Fruit fly (Drosophila melanogaster) whole organism, embryonic: Measurements from ENCODE around the gene CG42578.
A peak's percentile ranks its signal among the peaks of the same experiment; 100 is the strongest.

Experiments used
- Awh ChIP-seq: fragments of 200-800 bp; sonication (Bioruptor generic); IDR thresholded peaks from 2 replicates; pipeline ENCODE4, ENCODE4 v1.3.6; 2022; ENCODE audit warnings: missing biosample characterization, missing genetic modification characterization
- BtbVII ChIP-seq: fragments of 200-800 bp; sonication (Bioruptor generic); optimal IDR thresholded peaks from 3 replicates; lab custom pipeline; 2017; ENCODE audit warnings: missing biosample characterization, mild to moderate bottlenecking, missing genetic modification characterization
- CG10979 ChIP-seq: fragments of 200-800 bp; sonication (Bioruptor generic); optimal IDR thresholded peaks from 2 replicates; lab custom pipeline; 2018; ENCODE audit warnings: missing biosample characterization, mild to moderate bottlenecking, missing genetic modification characterization, moderate library complexity
- CG11504 ChIP-seq: fragments of 200-800 bp; sonication (Bioruptor generic); optimal IDR thresholded peaks from 3 replicates; lab custom pipeline; 2019; ENCODE audit warnings: missing biosample characterization, mild to moderate bottlenecking, missing genetic modification characterization, moderate library complexity
- CG13287 ChIP-seq: fragments of 200-800 bp; sonication (Bioruptor generic); IDR thresholded peaks from 2 replicates; pipeline ENCODE4 v1.3.6; 2022; ENCODE audit warnings: missing biosample characterization, missing genetic modification characterization; ENCODE audit not compliant: partially characterized antibody
- CG13424 ChIP-seq: fragments of 200-800 bp; sonication (Bioruptor generic); optimal IDR thresholded peaks from 2 replicates; lab custom pipeline; 2019; ENCODE audit warnings: missing biosample characterization, mild to moderate bottlenecking, missing genetic modification characterization, moderate library complexity
- CG15514 ChIP-seq: fragments of 200-800 bp; sonication (Bioruptor generic); optimal IDR thresholded peaks from 3 replicates; lab custom pipeline; 2017; ENCODE audit warnings: missing biosample characterization, missing genetic modification characterization, mild to moderate bottlenecking, moderate library complexity, missing genetic modification reagents
- CG15601 ChIP-seq: fragments of 200-800 bp; sonication (Bioruptor generic); optimal IDR thresholded peaks from 3 replicates; lab custom pipeline; 2019; ENCODE audit warnings: missing biosample characterization, mild to moderate bottlenecking, missing genetic modification characterization, moderate library complexity
- CG17361 ChIP-seq: fragments of 200-800 bp; sonication (Bioruptor generic); IDR thresholded peaks from 3 replicates; pipeline ENCODE4 v1.3.6; 2022; ENCODE audit warnings: missing biosample characterization, missing genetic modification characterization
- CG17385 ChIP-seq: fragments of 200-800 bp; sonication (Bioruptor generic); optimal IDR thresholded peaks from 3 replicates; lab custom pipeline; 2018; ENCODE audit warnings: missing biosample characterization, mild to moderate bottlenecking, missing genetic modification characterization
- CG2120 ChIP-seq: fragments of 200-800 bp; sonication (Bioruptor generic); optimal IDR thresholded peaks from 3 replicates; lab custom pipeline; 2016; ENCODE audit warnings: missing biosample characterization, missing genetic modification characterization
- CG32532 ChIP-seq: fragments of 200-800 bp; sonication (Bioruptor generic); IDR thresholded peaks from 2 replicates; pipeline ENCODE4 v1.3.6; 2022; ENCODE audit warnings: missing biosample characterization, missing genetic modification characterization
- CG3281 ChIP-seq: fragments of 200-800 bp; sonication (Bioruptor generic); optimal IDR thresholded peaks from 3 replicates; lab custom pipeline; 2017; ENCODE audit warnings: missing biosample characterization, mild to moderate bottlenecking, missing genetic modification characterization
- CG6254 ChIP-seq: fragments of 200-800 bp; sonication (Bioruptor generic); optimal IDR thresholded peaks from 3 replicates; lab custom pipeline; 2017; ENCODE audit warnings: mild to moderate bottlenecking, missing biosample characterization, missing genetic modification reagents, missing genetic modification characterization
- CG8290 ChIP-seq, 3 experiments: fragments of 200-800 bp; sonication (Bioruptor generic); optimal IDR thresholded peaks; 2 replicates each; lab custom pipeline; 2016 to 2019; ENCODE audit warnings: missing biosample characterization in 3 of 3, missing genetic modification characterization in 3 of 3, mild to moderate bottlenecking in 2 of 3, moderate library complexity in 1 of 3
- CG8765 ChIP-seq: fragments of 200-800 bp; sonication (Bioruptor generic); IDR thresholded peaks from 2 replicates; pipeline ENCODE4 v1.3.6; 2022; ENCODE audit warnings: missing biosample characterization, missing genetic modification characterization
- CG9437 ChIP-seq: fragments of 200-800 bp; sonication (Bioruptor generic); optimal IDR thresholded peaks from 2 replicates; lab custom pipeline; 2018; ENCODE audit warnings: missing biosample characterization, mild to moderate bottlenecking, missing genetic modification characterization
- CG9932 ChIP-seq: fragments of 200-800 bp; sonication (Bioruptor generic); IDR thresholded peaks from 2 replicates; pipeline ENCODE4 v1.3.6; 2022; ENCODE audit warnings: missing biosample characterization, missing genetic modification characterization
- CHES-1-like ChIP-seq: fragments of 200-800 bp; sonication (Bioruptor generic); optimal IDR thresholded peaks from 2 replicates; lab custom pipeline; 2016; ENCODE audit warnings: missing biosample characterization, missing genetic modification characterization
- Camta ChIP-seq: fragments of 200-800 bp; sonication (Bioruptor generic); optimal IDR thresholded peaks from 2 replicates; lab custom pipeline; 2016; ENCODE audit warnings: missing biosample characterization, missing genetic modification characterization
- Dref ChIP-seq: fragments of 200-800 bp; sonication (Bioruptor generic); IDR thresholded peaks from 2 replicates; pipeline ENCODE4 v1.3.6; 2022; ENCODE audit warnings: missing biosample characterization, missing genetic modification characterization
- HLH3B ChIP-seq: fragments of 200-800 bp; sonication (Bioruptor generic); IDR thresholded peaks from 2 replicates; pipeline ENCODE4 v1.3.6; 2022; ENCODE audit warnings: missing biosample characterization, missing genetic modification characterization
- Hsf ChIP-seq: fragments of 200-800 bp; sonication (Bioruptor generic); optimal IDR thresholded peaks from 3 replicates; lab custom pipeline; 2016; ENCODE audit warnings: missing biosample characterization, missing genetic modification characterization
- Med ChIP-seq: fragments of 200-800 bp; sonication (Bioruptor generic); peaks from one replicate; lab custom pipeline; 2016; ENCODE audit warnings: missing biosample characterization, missing genetic modification characterization, mild to moderate bottlenecking, inconsistent platforms, moderate library complexity
- Meics ChIP-seq: fragments of 200-800 bp; sonication (Bioruptor generic); optimal IDR thresholded peaks from 2 replicates; lab custom pipeline; 2017; ENCODE audit warnings: missing biosample characterization, mild to moderate bottlenecking, missing genetic modification characterization
- Oli ChIP-seq: fragments of 200-800 bp; sonication (Bioruptor generic); optimal IDR thresholded peaks from 2 replicates; lab custom pipeline; 2018; ENCODE audit warnings: missing biosample characterization, mild to moderate bottlenecking, missing genetic modification characterization, moderate library complexity
- Scr ChIP-seq: fragments of 200-800 bp; sonication (Bioruptor generic); IDR thresholded peaks from 2 replicates; pipeline ENCODE4 v1.3.6; 2022; ENCODE audit warnings: missing biosample characterization, missing genetic modification characterization; ENCODE audit not compliant: partially characterized antibody
- Sox100B ChIP-seq: fragments of 200-800 bp; sonication (Bioruptor generic); optimal IDR thresholded peaks from 3 replicates; lab custom pipeline; 2018; ENCODE audit warnings: missing biosample characterization, mild to moderate bottlenecking, missing genetic modification characterization
- Sry-δ ChIP-seq: fragments of 200-800 bp; sonication (Bioruptor generic); optimal IDR thresholded peaks from 2 replicates; lab custom pipeline; 2016; ENCODE audit warnings: missing biosample characterization, missing genetic modification characterization
- Usf ChIP-seq: fragments of 200-800 bp; sonication (Bioruptor generic); optimal IDR thresholded peaks from 2 replicates; lab custom pipeline; 2017; ENCODE audit warnings: missing genotype, missing biosample characterization, missing genetic modification characterization
- Xbp1 ChIP-seq: fragments of 200-800 bp; sonication (Bioruptor generic); optimal IDR thresholded peaks from 3 replicates; lab custom pipeline; 2016; ENCODE audit warnings: missing biosample characterization, mild to moderate bottlenecking, missing genetic modification characterization
- al ChIP-seq: fragments of 200-800 bp; sonication (Bioruptor generic); IDR thresholded peaks from 2 replicates; pipeline ENCODE4 v1.3.6; 2022; ENCODE audit warnings: missing biosample characterization, missing genetic modification characterization
- amos ChIP-seq: fragments of 200-800 bp; sonication (Bioruptor generic); IDR thresholded peaks from 2 replicates; pipeline ENCODE4 v1.3.6; 2022; ENCODE audit warnings: missing biosample characterization, missing genetic modification characterization; ENCODE audit not compliant: partially characterized antibody
- bcd ChIP-seq: fragments of 200-800 bp; sonication (Bioruptor generic); optimal IDR thresholded peaks from 2 replicates; lab custom pipeline; 2017; ENCODE audit warnings: missing biosample characterization, mild to moderate bottlenecking, missing genetic modification characterization
- cg ChIP-seq: fragments of 200-800 bp; sonication (Bioruptor generic); optimal IDR thresholded peaks from 3 replicates; lab custom pipeline; 2019; ENCODE audit warnings: missing biosample characterization, mild to moderate bottlenecking, missing genetic modification characterization, moderate library complexity
- dmrt99B ChIP-seq: fragments of 200-800 bp; sonication (Bioruptor generic); optimal IDR thresholded peaks from 2 replicates; lab custom pipeline; 2018; ENCODE audit warnings: missing biosample characterization, mild to moderate bottlenecking, missing genetic modification characterization, moderate library complexity
- lmd ChIP-seq: fragments of 200-800 bp; sonication (Bioruptor generic); IDR thresholded peaks from 2 replicates; pipeline ENCODE4 v1.3.6; 2022; ENCODE audit warnings: missing biosample characterization, missing genetic modification characterization
- nmo ChIP-seq: fragments of 200-800 bp; sonication (Bioruptor generic); optimal IDR thresholded peaks from 2 replicates; lab custom pipeline; 2018; ENCODE audit warnings: missing biosample characterization, mild to moderate bottlenecking, missing genetic modification characterization, moderate library complexity
- pfk ChIP-seq: fragments of 200-800 bp; sonication (Bioruptor generic); optimal IDR thresholded peaks from 2 replicates; lab custom pipeline; 2018; ENCODE audit warnings: missing biosample characterization, mild to moderate bottlenecking, missing genetic modification characterization, moderate library complexity
- prd ChIP-seq, 3 experiments: fragments of >200 bp in 2 of 3; fragments of 200-800 bp in 1 of 3; sonication (Bioruptor generic) in 1 of 3; optimal IDR thresholded peaks in 2 of 3; IDR thresholded peaks in 1 of 3; 2 replicates in 2 of 3; 3 replicates in 1 of 3; pipeline versions ENCODE4 v1.3.6 to Lab custom; 2017 to 2022; ENCODE audit warnings: missing biosample characterization in 1 of 3, missing genetic modification characterization in 1 of 3
- pzg ChIP-seq: fragments of 200-800 bp; sonication (Bioruptor generic); optimal IDR thresholded peaks from 3 replicates; lab custom pipeline; 2018; ENCODE audit warnings: missing biosample characterization, mild to moderate bottlenecking, missing genetic modification characterization, moderate library complexity
- slbo ChIP-seq: fragments of 200-800 bp; sonication (Bioruptor generic); IDR thresholded peaks from 2 replicates; pipeline ENCODE4 v1.3.6; 2022; ENCODE audit warnings: missing biosample characterization, missing genetic modification characterization
- sna ChIP-seq: fragments of 200-800 bp; sonication (Bioruptor generic); IDR thresholded peaks from 2 replicates; pipeline ENCODE4 v1.3.6; 2022; ENCODE audit warnings: missing biosample characterization, missing genetic modification characterization; ENCODE audit not compliant: partially characterized antibody
- sob ChIP-seq: fragments of 200-800 bp; sonication (Bioruptor generic); IDR thresholded peaks from 2 replicates; pipeline ENCODE4 v1.3.6; 2022; ENCODE audit warnings: missing biosample characterization, missing genetic modification characterization
- unc-4 ChIP-seq: fragments of 200-800 bp; sonication (Bioruptor generic); IDR thresholded peaks from 2 replicates; pipeline ENCODE4 v1.3.6; 2022; ENCODE audit warnings: missing biosample characterization, missing genetic modification characterization; ENCODE audit not compliant: partially characterized antibody

The CG42578 gene

dm6 chrX:20433345-20434332, 12.5 kb upstream of the CG42578 start, which contains the start of gene CG1695:
TSS of gene CG1695 (plus strand) at chrX:20433950.
- TF ChIP-seq Dref (GFP tag; lab: Robert Waterston, UW), result peak; percentile 59
- peak; percentile 74 for TF ChIP-seq cg (GFP tag; lab: Kevin White, UChicago)
- peak; percentile 11 for TF ChIP-seq Sox100B (GFP tag; lab: Kevin White, UChicago)
- TF ChIP-seq CG17361 (GFP tag; lab: Robert Waterston, UW), result 0 out of 3 replicates have a peak, but pooled peaks have one; percentile 23
- TF ChIP-seq Scr (GFP tag; lab: Robert Waterston, UW), result peak; percentile 27; the same call in 1 of the 2 replicates
- TF ChIP-seq Med (GFP tag; lab: Kevin White, UChicago), result peak; percentile 81
- peak; percentile 24 for TF ChIP-seq CG3281
- peak; percentile 39; the same call in 1 of the 2 replicates for TF ChIP-seq unc-4 (GFP tag; lab: Robert Waterston, UW)
- TF ChIP-seq pzg, result peak; percentile 23
- no peak for TF ChIP-seq CG8290 (GFP tag; optimal IDR thresholded peaks at IDR 0.05; lab: Kevin White, UChicago)
- TF ChIP-seq CG8290 (tag; optimal IDR thresholded peaks at IDR 0.05; lab: Kevin White, UChicago), result peak in 1 of 2 experiments; percentile 51
- TF ChIP-seq Hsf (GFP tag; lab: Kevin White, UChicago), result peak; percentile 26
- 0 out of 2 replicates have a peak, but pooled peaks have one; percentile 23 for TF ChIP-seq HLH3B (GFP tag; lab: Robert Waterston, UW)
- peak; percentile 26 for TF ChIP-seq dmrt99B
- TF ChIP-seq CG13424, result peak; percentile 36
- TF ChIP-seq nmo, result peak; percentile 28
- peak; percentile 3 for TF ChIP-seq Sry-δ (GFP tag; lab: Kevin White, UChicago)
- peak; percentile 51 for TF ChIP-seq CG9437
- peak; percentile 31; the same call in 1 of the 2 replicates for TF ChIP-seq CG32532
- TF ChIP-seq bcd (GFP tag; lab: Kevin White, UChicago), result peak; percentile 16
- TF ChIP-seq amos (GFP tag; lab: Robert Waterston, UW), result 0 out of 2 replicates have a peak, but pooled peaks have one; percentile 29
- TF ChIP-seq CG10979 (tag; lab: Kevin White, UChicago), result peak; percentile 2
- 0 out of 2 replicates have a peak, but pooled peaks have one; percentile 38 for TF ChIP-seq sna (GFP tag; lab: Robert Waterston, UW)
- TF ChIP-seq CG8765, result no peak
- TF ChIP-seq CG13287 (GFP tag; lab: Robert Waterston, UW), result peak; percentile 57
- TF ChIP-seq sob (GFP tag; lab: Robert Waterston, UW), result no peak
- TF ChIP-seq CG2120 (GFP tag; lab: Kevin White, UChicago), result peak; percentile 45
- no peak for TF ChIP-seq pfk
- peak; percentile 29 for TF ChIP-seq CG11504
- peak; percentile 35 for TF ChIP-seq Meics (GFP tag; lab: Kevin White, UChicago)
- peak; percentile 31; the same call in 1 of the 2 replicates for TF ChIP-seq lmd (GFP tag; lab: Robert Waterston, UW)
- no peak for TF ChIP-seq Awh
- TF ChIP-seq CG15514, result peak; percentile 17
- TF ChIP-seq Oli (tag; lab: Kevin White, UChicago), result peak; percentile 27
- no peak for TF ChIP-seq prd (optimal IDR thresholded peaks at IDR 0.05; lab: Kevin White, UChicago)
- 0 out of 3 replicates have a peak, but pooled peaks have one; percentile 4 for TF ChIP-seq prd (GFP tag; IDR thresholded peaks at IDR 0.05; lab: Robert Waterston, UW)
- no peak for TF ChIP-seq Usf
- TF ChIP-seq CG17385 (GFP tag; lab: Kevin White, UChicago), result peak; percentile 8
- TF ChIP-seq CG6254 (GFP tag; lab: Kevin White, UChicago), result peak; percentile 5
- TF ChIP-seq CG15601 (tag; lab: Kevin White, UChicago), result no peak
- peak; percentile 18 for TF ChIP-seq Xbp1 (GFP tag; lab: Kevin White, UChicago)
- TF ChIP-seq al (GFP tag; lab: Robert Waterston, UW), result no peak
- TF ChIP-seq CHES-1-like (GFP tag; lab: Kevin White, UChicago), result peak; percentile 18
- TF ChIP-seq slbo, result peak; percentile 50; the same call in 1 of the 2 replicates
- TF ChIP-seq BtbVII, result no peak
- TF ChIP-seq CG9932 (GFP tag; lab: Robert Waterston, UW), result peak; percentile 23; the same call in 1 of the 2 replicates
- TF ChIP-seq Camta, result peak; percentile 5
